Worm (Caenorhabditis elegans) whole organism, L4 larva: ENCODE data around the gene btb-17.
A peak's percentile ranks its signal among the peaks of the same experiment; 100 is the strongest.

Experiments used
- F10B5.3 ChIP-seq: sonication (generic microtip); optimal IDR thresholded peaks from 2 replicates; lab custom pipeline; 2016; ENCODE audit warnings: mild to moderate bottlenecking, missing genetic modification characterization, missing compliant biosample characterization
- F26F4.8 ChIP-seq: fragments of 200-800 bp; sonication (Bioruptor generic); conservative IDR thresholded peaks from 2 replicates; pipeline ENCODE4 v1.3.6; 2022; ENCODE audit warnings: missing genetic modification characterization, missing compliant biosample characterization
- Y105C5A.15 ChIP-seq: fragments of 200-800 bp; sonication (Bioruptor generic); IDR thresholded peaks from 2 replicates; pipeline ENCODE4 v1.3.6; 2022; ENCODE audit warnings: missing genetic modification characterization, missing compliant biosample characterization
- Y48G9A.11 ChIP-seq: fragments of 200-800 bp; sonication (Bioruptor generic); IDR thresholded peaks from 2 replicates; pipeline ENCODE4 v1.3.6; 2022; ENCODE audit warnings: missing genetic modification reagents, missing genetic modification characterization, missing compliant biosample characterization
- Y5F2A.4 ChIP-seq: fragments of 200-800 bp; sonication (Bioruptor generic); optimal IDR thresholded peaks from 2 replicates; lab custom pipeline; 2018; ENCODE audit warnings: mild to moderate bottlenecking, missing genetic modification characterization, missing compliant biosample characterization
- ZK546.5 ChIP-seq, 2 experiments: sonication (generic microtip); optimal IDR thresholded peaks; 2 replicates each; lab custom pipeline; 2017; ENCODE audit warnings: missing biosample characterization in 2 of 2, missing genetic modification characterization in 2 of 2
- aha-1 ChIP-seq: fragments of 150-350 bp; peaks from one replicate; lab custom pipeline; 2014; ENCODE audit warnings: missing biosample characterization, missing genetic modification characterization
- attf-4 ChIP-seq: sonication (generic microtip); optimal IDR thresholded peaks from 3 replicates; lab custom pipeline; 2017; ENCODE audit warnings: missing biosample characterization, missing genetic modification characterization
- ceh-28 ChIP-seq: fragments of 150-350 bp; optimal IDR thresholded peaks from 2 replicates; lab custom pipeline; 2014; ENCODE audit warnings: missing biosample characterization, missing genetic modification reagents, missing genetic modification characterization
- ceh-44 ChIP-seq: fragments of 200-800 bp; sonication (Bioruptor generic); IDR thresholded peaks from 2 replicates; pipeline ENCODE4 v1.3.6; 2022; ENCODE audit warnings: missing genetic modification reagents, missing genetic modification characterization, missing compliant biosample characterization
- ceh-62 ChIP-seq: sonication (generic microtip); optimal IDR thresholded peaks from 2 replicates; lab custom pipeline; 2017; ENCODE audit warnings: missing biosample characterization, missing genetic modification characterization
- ces-1 ChIP-seq: fragments of 150-350 bp; sonication (generic microtip); optimal IDR thresholded peaks from 4 replicates; lab custom pipeline; 2014; ENCODE audit warnings: missing biosample characterization, missing genetic modification reagents, missing genetic modification characterization
- ctbp-1 ChIP-seq: fragments of 200-800 bp; sonication (Bioruptor generic); IDR thresholded peaks from 2 replicates; pipeline ENCODE4 v1.3.6; 2022; ENCODE audit warnings: missing genetic modification reagents, missing genetic modification characterization, missing compliant biosample characterization
- daf-12 ChIP-seq: fragments of 150-350 bp; optimal IDR thresholded peaks from 2 replicates; lab custom pipeline; 2014; ENCODE audit warnings: missing biosample characterization, missing genetic modification reagents, missing genetic modification characterization
- daf-16 ChIP-seq, 3 experiments: sonication (generic microtip); optimal IDR thresholded peaks; 2 replicates each; lab custom pipeline; 2016 to 2017; ENCODE audit warnings: missing genetic modification characterization in 3 of 3, missing genetic modification reagents in 3 of 3, mild to moderate bottlenecking in 2 of 3, missing compliant biosample characterization in 2 of 3, missing biosample characterization in 1 of 3, moderate library complexity in 1 of 3
- dmd-6 ChIP-seq: fragments of 200-800 bp; sonication (Bioruptor generic); IDR thresholded peaks from 2 replicates; pipeline ENCODE4 v1.3.6; 2022; ENCODE audit warnings: missing genetic modification reagents, missing genetic modification characterization, missing compliant biosample characterization
- dmd-8 ChIP-seq: fragments of 200-800 bp; sonication (Bioruptor generic); IDR thresholded peaks from 2 replicates; pipeline ENCODE4 v1.3.6; 2022; ENCODE audit warnings: missing genetic modification characterization, missing compliant biosample characterization
- dmd-9 ChIP-seq: fragments of 200-800 bp; sonication (Bioruptor generic); IDR thresholded peaks from 2 replicates; pipeline ENCODE4 v1.3.6; 2022; ENCODE audit warnings: missing genetic modification reagents, missing genetic modification characterization, missing compliant biosample characterization
- duxl-1 ChIP-seq: sonication (generic microtip); optimal IDR thresholded peaks from 2 replicates; lab custom pipeline; 2016; ENCODE audit warnings: mild to moderate bottlenecking, missing genetic modification characterization, moderate library complexity, missing compliant biosample characterization; ENCODE audit not compliant: poor library complexity
- dve-1 ChIP-seq: sonication (generic microtip); optimal IDR thresholded peaks from 2 replicates; lab custom pipeline; 2017; ENCODE audit warnings: antibody characterized with exemption, mild to moderate bottlenecking, missing genetic modification characterization, missing compliant biosample characterization; ENCODE audit not compliant: insufficient read depth
- gei-8 ChIP-seq: fragments of 200-800 bp; sonication (Bioruptor generic); optimal IDR thresholded peaks from 2 replicates; lab custom pipeline; 2018; ENCODE audit warnings: mild to moderate bottlenecking, missing genetic modification characterization, missing compliant biosample characterization
- hlh-30 ChIP-seq: sonication (generic microtip); optimal IDR thresholded peaks from 2 replicates; lab custom pipeline; 2017; ENCODE audit warnings: antibody characterized with exemption, mild to moderate bottlenecking, missing genetic modification characterization, missing compliant biosample characterization; ENCODE audit not compliant: insufficient read depth
- jun-1 ChIP-seq: fragments of 150-350 bp; optimal IDR thresholded peaks from 2 replicates; lab custom pipeline; 2014; ENCODE audit warnings: missing biosample characterization, missing genetic modification reagents, missing genetic modification characterization
- lim-7 ChIP-seq: fragments of 200-800 bp; sonication (Bioruptor generic); IDR thresholded peaks from 2 replicates; pipeline ENCODE4 v1.3.6; 2022; ENCODE audit warnings: missing genetic modification characterization, missing compliant biosample characterization
- lin-15B ChIP-seq: fragments of 150-350 bp; sonication (generic microtip); optimal IDR thresholded peaks from 3 replicates; lab custom pipeline; 2014; ENCODE audit warnings: missing biosample characterization, missing genetic modification characterization
- lir-3 ChIP-seq: sonication (generic microtip); optimal IDR thresholded peaks from 2 replicates; lab custom pipeline; 2016; ENCODE audit warnings: mild to moderate bottlenecking, missing genetic modification characterization, missing compliant biosample characterization
- madf-5 ChIP-seq, 2 experiments: fragments of 200-800 bp; sonication (Bioruptor generic); IDR thresholded peaks; 2 replicates each; pipeline ENCODE4 v1.3.6; 2022; ENCODE audit warnings: missing compliant biosample characterization in 2 of 2, missing genetic modification characterization in 2 of 2
- mep-1 ChIP-seq: fragments of 150-350 bp; sonication (generic microtip); optimal IDR thresholded peaks from 3 replicates; lab custom pipeline; 2014; ENCODE audit warnings: missing biosample characterization, missing genetic modification characterization
- mes-2 ChIP-seq: sonication (generic microtip); optimal IDR thresholded peaks from 2 replicates; lab custom pipeline; 2016; ENCODE audit warnings: missing genotype, mild to moderate bottlenecking, missing genetic modification characterization, missing compliant biosample characterization; ENCODE audit not compliant: poor library complexity, severe bottlenecking
- mxl-2 ChIP-seq: fragments of 200-800 bp; sonication (Bioruptor generic); conservative IDR thresholded peaks from 2 replicates; pipeline ENCODE4 v1.3.6; 2022; ENCODE audit warnings: missing genetic modification reagents, missing genetic modification characterization, missing compliant biosample characterization
- mxl-3 ChIP-seq: fragments of 200-800 bp; sonication (Bioruptor generic); optimal IDR thresholded peaks from 2 replicates; lab custom pipeline; 2018; ENCODE audit warnings: mild to moderate bottlenecking, missing genetic modification characterization, missing compliant biosample characterization
- nhr-102 ChIP-seq: sonication (generic microtip); optimal IDR thresholded peaks from 2 replicates; lab custom pipeline; 2016; ENCODE audit warnings: mild to moderate bottlenecking, missing genetic modification characterization, moderate library complexity, missing compliant biosample characterization
- nhr-11 ChIP-seq: fragments of 150-350 bp; optimal IDR thresholded peaks from 2 replicates; lab custom pipeline; 2014; ENCODE audit warnings: missing biosample characterization, missing genetic modification characterization
- nhr-25 ChIP-seq: sonication (generic microtip); optimal IDR thresholded peaks from 2 replicates; lab custom pipeline; 2017; ENCODE audit warnings: missing genetic modification characterization, mild to moderate bottlenecking, missing compliant biosample characterization, antibody characterized with exemption, moderate library complexity, borderline replicate concordance; ENCODE audit not compliant: insufficient read depth
- nhr-28 ChIP-seq: fragments of 150-350 bp; optimal IDR thresholded peaks from 2 replicates; lab custom pipeline; 2014; ENCODE audit warnings: missing biosample characterization, missing genetic modification characterization
- pqm-1 ChIP-seq: sonication (generic microtip); optimal IDR thresholded peaks from 2 replicates; lab custom pipeline; 2017; ENCODE audit warnings: missing biosample characterization, missing genetic modification characterization
- rbr-2 ChIP-seq: sonication (generic microtip); optimal IDR thresholded peaks from 2 replicates; lab custom pipeline; 2016; ENCODE audit warnings: missing genotype, missing genetic modification characterization, missing compliant biosample characterization
- snpc-1.2 ChIP-seq: fragments of 200-800 bp; sonication (Bioruptor generic); IDR thresholded peaks from 2 replicates; pipeline ENCODE4 v1.3.6; 2022; ENCODE audit warnings: missing genetic modification reagents, missing genetic modification characterization, missing compliant biosample characterization
- snpc-4 ChIP-seq: fragments of 150-350 bp; optimal IDR thresholded peaks from 2 replicates; lab custom pipeline; 2014; ENCODE audit warnings: missing biosample characterization, missing genetic modification characterization
- spr-3 ChIP-seq: fragments of 200-800 bp; sonication (Bioruptor generic); optimal IDR thresholded peaks from 2 replicates; lab custom pipeline; 2018; ENCODE audit warnings: mild to moderate bottlenecking, missing genetic modification characterization, missing compliant biosample characterization
- tra-1 ChIP-seq: fragments of 200-800 bp; sonication (Bioruptor generic); IDR thresholded peaks from 2 replicates; pipeline ENCODE4 v1.3.6; 2022; ENCODE audit warnings: missing genetic modification reagents, missing genetic modification characterization, missing compliant biosample characterization
- zag-1 ChIP-seq: fragments of 150-350 bp; optimal IDR thresholded peaks from 2 replicates; lab custom pipeline; 2014; ENCODE audit warnings: missing biosample characterization, missing genetic modification characterization
- zip-2 ChIP-seq: fragments of 150-350 bp; optimal IDR thresholded peaks from 2 replicates; lab custom pipeline; 2014; ENCODE audit warnings: missing biosample characterization, missing genetic modification characterization

The btb-17 gene

ce11 chrII:3296644-3297043 lies 1.4 kb downstream of the btb-17 start, which contains the start of gene btb-16 (continued):
- TF ChIP-seq dmd-6 (GFP tag; lab: Robert Waterston, UW), result 0 out of 2 replicates have a peak, but pooled peaks have one; percentile 13
- no peak for TF ChIP-seq Y105C5A.15
- TF ChIP-seq zag-1 (tag; lab: Kevin White, UChicago), result no peak
- TF ChIP-seq rbr-2, result no peak
- no peak for TF ChIP-seq mep-1 (tag; lab: Kevin White, UChicago)

- TF ChIP-seq Y5F2A.4 (no peak), daf-16 (GFP tag; optimal IDR thresholded peaks at IDR 0.05; lab: Kevin White, UChicago) (no peak), daf-16 (tag; optimal IDR thresholded peaks at IDR 0.05; lab: Kevin White, UChicago) (peak; percentile 50), ceh-28 (tag; lab: Kevin White, UChicago) (no peak), dve-1 (tag; lab: Kevin White, UChicago) (peak; percentile 39), Y48G9A.11 (GFP tag; lab: Robert Waterston, UW) (no peak), ceh-44 (GFP tag; lab: Robert Waterston, UW) (no peak)
Observed at ce11 chrII:3297914-3298313, 2.7 kb downstream of the btb-17 start, which contains the start of gene btb-18. btb-18 (plus strand) TSS chrII:3298214.

ce11 chrII:3299457-3299856 lies 4.3 kb downstream of the btb-17 start, which contains the start of gene btb-22:
btb-22 (plus strand) TSS chrII:3299757.
- TF ChIP-seq snpc-4 (tag; lab: Kevin White, UChicago) (no peak), mes-2 (tag; lab: Kevin White, UChicago) (no peak), nhr-25 (tag; lab: Kevin White, UChicago) (no peak), dve-1 (tag; lab: Kevin White, UChicago) (no peak), mxl-2 (GFP tag; lab: Robert Waterston, UW) (no peak), nhr-102 (tag; lab: Kevin White, UChicago) (no peak), madf-5 (GFP tag; IDR thresholded peaks at IDR 0.05; lab: Robert Waterston, UW) (no peak), ZK546.5 (tag; optimal IDR thresholded peaks at IDR 0.05; lab: Kevin White, UChicago) (no peak), lir-3 (no peak), attf-4 (tag; lab: Kevin White, UChicago) (no peak), pqm-1 (tag; lab: Kevin White, UChicago) (no peak)

- TF ChIP-seq lin-15B (no peak), jun-1 (tag; lab: Kevin White, UChicago) (no peak), Y105C5A.15 (no peak), rbr-2 (no peak), spr-3 (no peak), zip-2 (no peak), lim-7 (no peak), duxl-1 (peak; percentile 93), snpc-1.2 (GFP tag; lab: Robert Waterston, UW) (no peak), F10B5.3 (tag; lab: Kevin White, UChicago) (no peak), nhr-11 (tag; lab: Kevin White, UChicago) (no peak), dmd-6 (GFP tag; lab: Robert Waterston, UW) (peak; percentile 30; the same call in 1 of the 2 replicates), pqm-1 (tag; lab: Kevin White, UChicago) (no peak), mxl-3 (no peak), F26F4.8 (no peak), tra-1 (GFP tag; lab: Robert Waterston, UW) (no peak), dmd-9 (GFP tag; lab: Robert Waterston, UW) (no peak), daf-16 (GFP tag; optimal IDR thresholded peaks at IDR 0.05; lab: Kevin White, UChicago) (no peak), daf-16 (tag; optimal IDR thresholded peaks at IDR 0.05; lab: Kevin White, UChicago) (peak; percentile 81), daf-12 (tag; lab: Kevin White, UChicago) (no peak), dmd-8 (GFP tag; lab: Robert Waterston, UW) (no peak), aha-1 (tag; lab: Kevin White, UChicago) (no peak), ZK546.5 (tag; optimal IDR thresholded peaks at IDR 0.05; lab: Kevin White, UChicago) (no peak), dve-1 (tag; lab: Kevin White, UChicago) (peak; percentile 62), ctbp-1 (GFP tag; lab: Robert Waterston, UW) (no peak), nhr-28 (tag; lab: Kevin White, UChicago) (peak; percentile 56), hlh-30 (tag; lab: Kevin White, UChicago) (peak; percentile 22), snpc-4 (tag; lab: Kevin White, UChicago) (no peak), ces-1 (GFP tag; lab: Kevin White, UChicago) (no peak), ceh-62 (tag; lab: Kevin White, UChicago) (no peak), mes-2 (tag; lab: Kevin White, UChicago) (peak; percentile 55), gei-8 (GFP tag; lab: Kevin White, UChicago) (no peak)
Observed at ce11 chrII:3303582-3303981, 8.4 kb downstream of the btb-17 start.
